Fruit fly (Drosophila melanogaster): Measurements from ENCODE around the gene Jwa.

Jwa gene

DNA sequence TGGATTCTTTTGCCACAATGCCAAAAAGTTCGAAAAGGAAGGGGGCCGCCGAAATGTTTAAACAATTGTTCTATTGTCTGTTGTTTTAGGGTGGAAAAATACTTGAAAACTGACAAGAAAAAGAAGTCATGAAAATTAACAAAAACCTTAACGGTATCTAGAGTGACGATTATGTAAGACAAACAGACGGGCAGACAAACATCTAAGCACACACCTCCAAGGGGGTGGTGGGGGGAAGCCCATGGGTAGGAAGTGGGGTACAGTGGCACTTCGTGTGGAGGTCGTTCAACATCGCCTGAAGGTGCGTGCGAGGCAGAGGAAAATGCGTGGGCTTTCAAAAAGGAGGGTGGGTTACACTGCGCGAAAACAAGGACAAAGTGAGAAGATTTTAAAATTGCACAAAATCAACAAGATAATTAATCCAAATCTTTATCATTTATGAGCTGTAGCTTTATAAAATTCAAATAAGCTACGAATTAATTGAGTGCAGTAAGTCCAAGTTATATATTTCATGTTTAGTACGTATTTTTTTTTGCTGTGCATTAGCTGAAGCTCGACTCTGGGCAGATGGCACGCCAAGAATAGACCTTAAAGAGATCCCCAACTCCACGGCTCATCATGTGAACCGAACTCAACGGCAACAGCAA, 12.0 kb upstream of the Jwa start (continued):
- TF ChIP-seq Poxn (GFP tag; IDR thresholded peaks at IDR 0.05) (no peak), CG17385 (GFP tag; optimal IDR thresholded peaks at IDR 0.05) (peak; percentile 5), ci (GFP tag; IDR thresholded peaks at IDR 0.05) (0 out of 3 replicates have a peak, but pooled peaks have one; percentile 33), Rfx (GFP tag; IDR thresholded peaks at IDR 0.05) (peak; percentile 19; the same call in 1 of the 2 replicates), zen (tag; optimal IDR thresholded peaks at IDR 0.05) (no peak), Hmr (GFP tag; optimal IDR thresholded peaks at IDR 0.05) (peak; percentile 9), MESR4 (GFP tag; optimal IDR thresholded peaks at IDR 0.05) (no peak), Atf3 (GFP tag; optimal IDR thresholded peaks at IDR 0.05) (no peak), Asciz (GFP tag; optimal IDR thresholded peaks at IDR 0.05) (peak; percentile 50), grau (tag; optimal IDR thresholded peaks at IDR 0.05) (peak; percentile 30), CG14860 (GFP tag; IDR thresholded peaks at IDR 0.05; ENCODE audit: partially characterized antibody) (no peak), scrt (GFP tag; optimal IDR thresholded peaks at IDR 0.05) (no peak), ATbp (GFP tag; optimal IDR thresholded peaks at IDR 0.05) (peak; percentile 76), tio (GFP tag; optimal IDR thresholded peaks at IDR 0.05) (peak; percentile 1), CTCF (GFP tag; optimal IDR thresholded peaks at IDR 0.05) (no peak), cg (GFP tag; optimal IDR thresholded peaks at IDR 0.05) (no peak), Dip2 (GFP tag; IDR thresholded peaks at IDR 0.05) (no peak), chm (GFP tag; IDR thresholded peaks at IDR 0.05) (0 out of 2 replicates have a peak, but pooled peaks have one; percentile 23), Meics (GFP tag; optimal IDR thresholded peaks at IDR 0.05) (peak; percentile 17), CHES-1-like (GFP tag; optimal IDR thresholded peaks at IDR 0.05) (no peak), Xbp1 (GFP tag; optimal IDR thresholded peaks at IDR 0.05) (peak; percentile 1), pho (GFP tag; optimal IDR thresholded peaks at IDR 0.05) (no peak), CG2712 (tag; optimal IDR thresholded peaks at IDR 0.05) (peak; percentile 31), sens (GFP tag) (peak; percentile 54), Gsc (GFP tag; IDR thresholded peaks at IDR 0.05) (no peak), CG30020 (tag; optimal IDR thresholded peaks at IDR 0.05) (no peak), pita (GFP tag; optimal IDR thresholded peaks at IDR 0.05) (no peak), tx (GFP tag; optimal IDR thresholded peaks at IDR 0.05) (no peak), sob (GFP tag; IDR thresholded peaks at IDR 0.05) (0 out of 2 replicates have a peak, but pooled peaks have one; percentile 25), kah (GFP tag; optimal IDR thresholded peaks at IDR 0.05) (no peak), Camta (GFP tag; optimal IDR thresholded peaks at IDR 0.05) (no peak), CG17612 (GFP tag; IDR thresholded peaks at IDR 0.05) (no peak), eyg (GFP tag; optimal IDR thresholded peaks at IDR 0.05) (no peak), CG43689 (GFP tag; IDR thresholded peaks at IDR 0.05) (no peak), dmrt11E (tag; optimal IDR thresholded peaks at IDR 0.05) (no peak), CG16813 (GFP tag; IDR thresholded peaks at IDR 0.05; ENCODE audit: partially characterized antibody) (no peak), CG18011 (GFP tag; optimal IDR thresholded peaks at IDR 0.05) (no peak), Nf-YC (tag; optimal IDR thresholded peaks at IDR 0.05) (no peak), Scr (GFP tag; IDR thresholded peaks at IDR 0.05; ENCODE audit: partially characterized antibody) (no peak), bigmax (GFP tag; optimal IDR thresholded peaks at IDR 0.05) (no peak), org-1 (GFP tag; optimal IDR thresholded peaks at IDR 0.05) (no peak), Optix (GFP tag; IDR thresholded peaks at IDR 0.05) (no peak), aop (GFP tag; IDR thresholded peaks at IDR 0.05) (0 out of 2 replicates have a peak, but pooled peaks have one; percentile 34), CG8478 (optimal IDR thresholded peaks at IDR 0.05) (no peak), ems (GFP tag; optimal IDR thresholded peaks at IDR 0.05) (no peak), CG14050 (GFP tag; IDR thresholded peaks at IDR 0.05) (no peak), ara (GFP tag; IDR thresholded peaks at IDR 0.05) (no peak), ERR (GFP tag; optimal IDR thresholded peaks at IDR 0.05) (no peak), sens-2 (GFP tag; IDR thresholded peaks at IDR 0.05) (no peak), CG2678 (tag; optimal IDR thresholded peaks at IDR 0.05) (no peak), Sin3A (optimal IDR thresholded peaks at IDR 0.05) (no peak), Side (GFP tag; optimal IDR thresholded peaks at IDR 0.05) (no peak)

Measured in whole organism, embryonic.